Fruit fly (Drosophila melanogaster): ENCODE data around the gene CG7910.

CG7910 gene

DNA sequence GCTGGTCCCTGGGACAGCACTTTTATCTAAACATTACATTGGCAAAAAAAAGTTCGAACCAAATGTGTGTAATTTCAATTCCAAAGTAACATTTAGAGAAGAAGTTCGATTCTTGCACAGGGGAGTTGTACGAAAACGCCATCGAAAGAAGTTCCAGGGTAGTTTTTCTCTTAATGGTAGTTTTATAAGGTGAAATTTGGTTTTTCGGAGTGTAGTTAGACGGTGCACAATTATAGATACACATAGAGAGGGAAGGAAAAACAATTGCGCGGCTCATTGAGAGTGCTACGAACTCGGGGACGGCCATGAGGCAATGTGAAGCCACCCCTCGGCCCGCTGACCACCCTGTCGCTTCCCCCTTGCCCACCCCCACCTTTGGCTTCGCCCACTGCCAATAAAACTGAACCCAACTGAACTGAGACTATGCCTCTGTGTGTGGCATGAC is 23.2 kb downstream of the CG7910 start (continued):
- TF ChIP-seq OdsH (GFP tag; optimal IDR thresholded peaks at IDR 0.05) = peak; percentile 27
- no peak for TF ChIP-seq Myc (optimal IDR thresholded peaks at IDR 0.05)
- TF ChIP-seq brk (GFP tag; optimal IDR thresholded peaks at IDR 0.05) = no peak
- no peak for TF ChIP-seq rgr (GFP tag; optimal IDR thresholded peaks at IDR 0.05)
- TF ChIP-seq jim (GFP tag; optimal IDR thresholded peaks at IDR 0.05) = no peak

DNA sequence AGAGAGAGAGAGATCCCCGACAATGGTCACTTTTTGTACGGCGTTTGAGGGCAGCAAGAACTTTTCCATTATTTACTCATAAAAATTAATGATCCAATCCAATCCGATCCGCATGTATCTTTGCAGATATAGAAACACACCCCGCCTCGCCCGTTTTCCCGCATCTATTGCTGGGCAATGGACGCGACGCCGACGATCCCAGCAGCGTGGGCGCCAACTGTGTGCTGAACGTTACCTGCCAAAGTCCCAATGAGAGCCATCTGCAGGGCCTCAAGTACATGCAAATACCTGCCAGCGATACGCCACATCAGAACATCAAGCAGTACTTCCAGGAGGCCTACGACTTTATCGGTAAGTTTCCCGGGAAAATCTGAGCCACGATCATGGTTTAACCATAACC is 23.9 kb downstream of the CG7910 start:
- TF ChIP-seq dsf (GFP tag; optimal IDR thresholded peaks at IDR 0.05; ENCODE audit: borderline replicate concordance) (no peak), Hr78 (GFP tag; optimal IDR thresholded peaks at IDR 0.05) (no peak), GATAd (GFP tag; optimal IDR thresholded peaks at IDR 0.05) (no peak), CrebA (GFP tag; optimal IDR thresholded peaks at IDR 0.05; ENCODE audit: borderline replicate concordance) (no peak), sv (GFP tag; optimal IDR thresholded peaks at IDR 0.05) (no peak)

DNA sequence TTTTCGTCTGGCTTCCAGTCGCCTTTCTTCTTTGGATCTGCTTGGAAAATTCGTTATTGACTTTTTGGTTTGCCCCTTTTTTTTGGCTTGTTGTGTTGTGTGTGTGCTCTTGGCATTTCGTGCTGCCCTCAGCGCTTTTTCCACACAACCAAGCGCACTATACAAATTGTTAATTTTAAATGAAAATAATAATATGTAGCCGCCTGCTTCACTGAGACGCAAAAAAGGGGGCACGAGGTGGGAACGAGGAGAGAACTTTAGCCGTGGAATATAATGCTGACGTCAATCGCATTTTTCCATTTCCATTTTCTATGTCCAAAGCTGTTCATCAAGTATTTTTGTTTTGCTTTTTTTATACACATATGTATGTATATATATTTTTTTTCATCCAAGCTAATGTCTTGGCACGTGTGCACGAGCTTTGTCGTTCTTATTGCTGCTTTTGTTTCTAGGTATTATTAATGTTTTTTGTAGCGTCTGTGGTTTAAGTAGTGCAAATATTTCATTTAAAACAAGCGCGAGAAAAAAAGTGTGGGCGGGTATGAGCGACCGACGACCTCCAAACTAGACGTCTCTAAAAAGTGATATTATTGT is 24.8 kb downstream of the CG7910 start:
- TF ChIP-seq N (GFP tag; optimal IDR thresholded peaks at IDR 0.05) (no peak), OdsH (GFP tag; optimal IDR thresholded peaks at IDR 0.05) (no peak), Dfd (GFP tag; optimal IDR thresholded peaks at IDR 0.05) (no peak), Hr83 (GFP tag; optimal IDR thresholded peaks at IDR 0.05; ENCODE audit: poor library complexity, severe bottlenecking) (no peak), Hr78 (GFP tag; optimal IDR thresholded peaks at IDR 0.05) (no peak), CG9705 (GFP tag; optimal IDR thresholded peaks at IDR 0.05) (no peak), Mio (GFP tag; optimal IDR thresholded peaks at IDR 0.05) (no peak)

DNA sequence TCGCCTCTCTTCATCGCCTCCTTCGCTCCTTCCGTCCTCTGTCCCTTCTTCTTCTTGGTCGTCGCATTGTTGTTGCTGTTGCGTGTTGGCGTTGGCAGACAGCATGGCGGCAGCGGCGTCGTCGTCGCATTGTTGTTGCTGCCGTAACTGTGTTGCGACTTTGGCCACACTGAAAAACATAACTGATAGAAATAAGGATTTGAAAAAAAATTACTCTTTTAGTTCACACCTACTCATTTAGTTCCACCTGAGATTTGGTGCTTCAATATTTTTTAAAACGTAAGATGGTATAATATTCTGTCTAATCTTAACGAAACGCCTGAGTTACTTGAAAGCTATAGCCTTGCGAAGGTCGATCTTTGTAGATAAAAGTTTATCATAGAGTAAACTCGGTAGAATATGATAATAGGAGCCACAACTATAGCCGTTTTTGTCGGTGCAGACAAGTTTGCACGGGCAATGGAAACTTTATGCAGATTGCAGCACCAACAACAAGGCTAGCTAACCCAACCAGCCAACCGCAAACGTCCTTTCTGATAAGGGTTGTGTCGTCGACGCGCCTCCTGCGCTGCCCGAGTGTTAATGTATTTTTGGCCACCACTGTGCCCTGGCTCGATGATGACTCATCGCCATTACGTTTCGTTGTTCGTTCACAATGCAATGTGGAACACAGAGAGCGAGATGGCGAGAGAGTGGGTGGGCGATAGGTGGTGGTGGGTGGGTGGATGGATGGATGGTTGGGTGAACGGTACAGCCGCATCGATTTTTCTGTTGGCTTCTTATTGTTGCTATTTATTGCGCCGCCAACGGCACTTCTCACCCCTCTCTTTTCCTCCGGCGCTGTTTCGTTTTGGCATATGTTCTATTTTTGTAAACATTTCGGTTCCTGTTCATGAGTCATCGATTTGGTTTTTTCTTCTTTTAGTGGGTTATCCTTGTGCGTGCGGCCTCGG is 26.1 kb downstream of the CG7910 start:
- TF ChIP-seq ey (GFP tag; optimal IDR thresholded peaks at IDR 0.05) (peak; percentile 88), tai (GFP tag; optimal IDR thresholded peaks at IDR 0.05) (peak; percentile 60), dmrt93B (GFP tag; optimal IDR thresholded peaks at IDR 0.05) (peak; percentile 69), sv (GFP tag; optimal IDR thresholded peaks at IDR 0.05) (peak; percentile 61), psq (GFP tag; optimal IDR thresholded peaks at IDR 0.05) (peak; percentile 80), br (GFP tag; optimal IDR thresholded peaks at IDR 0.05) (peak; percentile 78), Myc (optimal IDR thresholded peaks at IDR 0.05) (no peak), dl (GFP tag; optimal IDR thresholded peaks at IDR 0.05; ENCODE audit: insufficient read depth in 1 of 2, partially characterized antibody in 2 of 2) (no peak), lola (GFP tag; optimal IDR thresholded peaks at IDR 0.05) (no peak), OdsH (GFP tag; optimal IDR thresholded peaks at IDR 0.05) (peak; percentile 75), Dfd (GFP tag; optimal IDR thresholded peaks at IDR 0.05) (no peak), Hnf4 (GFP tag; optimal IDR thresholded peaks at IDR 0.05) (peak; percentile 42), sage (GFP tag; optimal IDR thresholded peaks at IDR 0.05) (peak; percentile 38), fru (GFP tag; optimal IDR thresholded peaks at IDR 0.05) (peak; percentile 84), Jra (GFP tag; optimal IDR thresholded peaks at IDR 0.05) (peak; percentile 40), h (GFP tag; optimal IDR thresholded peaks at IDR 0.05) (peak; percentile 70), CG9705 (GFP tag; optimal IDR thresholded peaks at IDR 0.05) (no peak), CrebA (GFP tag; optimal IDR thresholded peaks at IDR 0.05; ENCODE audit: borderline replicate concordance) (no peak), woc (GFP tag; optimal IDR thresholded peaks at IDR 0.05) (peak; percentile 63), brk (GFP tag; optimal IDR thresholded peaks at IDR 0.05) (peak; percentile 29), foxo (GFP tag; optimal IDR thresholded peaks at IDR 0.05) (peak in 1 of 2 experiments; percentile 83), Sp1 (GFP tag; optimal IDR thresholded peaks at IDR 0.05) (peak; percentile 82), HLH106 (tag; optimal IDR thresholded peaks at IDR 0.05) (peak; percentile 75), usp (GFP tag; optimal IDR thresholded peaks at IDR 0.05) (no peak), N (GFP tag; optimal IDR thresholded peaks at IDR 0.05) (no peak), rgr (GFP tag; optimal IDR thresholded peaks at IDR 0.05) (peak; percentile 80)

Data from whole organism, wandering third instar larva.